Fruit fly (Drosophila melanogaster): Measurements from ENCODE around the gene rept.

rept gene

DNA sequence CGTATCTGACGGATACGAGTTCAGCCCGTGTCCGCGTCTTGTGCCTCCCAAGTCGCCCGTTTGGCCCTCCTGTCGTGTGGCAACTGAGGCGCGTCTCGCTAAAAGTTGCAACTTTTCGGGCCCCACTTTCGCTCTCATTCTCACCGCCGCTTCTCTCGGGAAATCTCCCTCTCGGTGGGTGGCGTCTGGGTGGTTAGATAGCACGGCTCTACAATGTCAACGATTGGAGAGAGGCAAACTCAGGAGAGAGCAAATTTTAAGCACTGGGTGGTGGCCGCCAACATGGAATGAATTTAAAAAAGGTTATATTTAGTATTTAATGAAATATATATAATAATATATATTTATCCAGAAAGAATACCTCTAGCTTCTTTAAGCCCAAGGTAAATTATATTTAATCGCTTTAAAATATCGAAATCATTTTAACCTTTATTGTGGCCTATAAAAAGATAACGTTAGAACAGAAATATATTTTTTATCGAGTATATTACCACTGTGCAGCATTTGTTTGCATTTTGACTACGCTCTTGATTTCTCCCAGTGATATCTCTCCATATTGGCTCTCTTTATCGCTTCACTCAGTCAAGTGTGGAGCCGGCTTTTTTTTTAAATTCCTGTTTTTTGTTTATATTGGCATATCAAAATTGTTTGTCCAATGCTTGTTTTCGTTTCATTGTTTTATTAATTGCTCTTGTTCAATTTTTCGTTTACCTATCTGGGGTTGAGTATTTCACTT, 37.5 kb downstream of the rept start, which contains the start of gene Gbs-76A (continued):
- no peak for TF ChIP-seq crc (GFP tag; optimal IDR thresholded peaks at IDR 0.05)
- no peak for TF ChIP-seq pan (optimal IDR thresholded peaks at IDR 0.05)
- peak in 1 of 2 experiments; percentile 78 for TF ChIP-seq pan (GFP tag; optimal IDR thresholded peaks at IDR 0.05 in 1 of 2, IDR thresholded peaks at IDR 0.05 in 1 of 2)
- TF ChIP-seq CG14860 (GFP tag; IDR thresholded peaks at IDR 0.05; ENCODE audit: partially characterized antibody): peak; percentile 49; the same call in 1 of the 3 replicates
- TF ChIP-seq Drgx (GFP tag; IDR thresholded peaks at IDR 0.05): peak; percentile 91
- no peak for TF ChIP-seq CG12942 (GFP tag; optimal IDR thresholded peaks at IDR 0.05)
- no peak for TF ChIP-seq tup (GFP tag; optimal IDR thresholded peaks at IDR 0.05)
- peak; percentile 76 for TF ChIP-seq CG10267 (tag; optimal IDR thresholded peaks at IDR 0.05)
- no peak for TF ChIP-seq Opbp (GFP tag; IDR thresholded peaks at IDR 0.05; ENCODE audit: partially characterized antibody)
- peak; percentile 75 for TF ChIP-seq tap (tag; optimal IDR thresholded peaks at IDR 0.05)
- peak; percentile 86 for TF ChIP-seq nerfin-1 (tag; optimal IDR thresholded peaks at IDR 0.05)
- peak; percentile 69 for TF ChIP-seq dmrt11E (tag; optimal IDR thresholded peaks at IDR 0.05)
- no peak for TF ChIP-seq eyg (GFP tag; optimal IDR thresholded peaks at IDR 0.05)
- TF ChIP-seq unpg (GFP tag; optimal IDR thresholded peaks at IDR 0.05): peak; percentile 90
- TF ChIP-seq sima (GFP tag; optimal IDR thresholded peaks at IDR 0.05): no peak
- TF ChIP-seq CG6175 (GFP tag; IDR thresholded peaks at IDR 0.05): peak; percentile 61; the same call in 2 of the 3 replicates
- TF ChIP-seq Mes4 (GFP tag; optimal IDR thresholded peaks at IDR 0.05): no peak
- peak; percentile 67 for TF ChIP-seq fd3F (GFP tag; optimal IDR thresholded peaks at IDR 0.05)
- peak; percentile 43; the same call in 1 of the 2 replicates for TF ChIP-seq CG6272 (GFP tag; IDR thresholded peaks at IDR 0.05)
- TF ChIP-seq Kr (GFP tag; optimal IDR thresholded peaks at IDR 0.05): no peak
- TF ChIP-seq ci (GFP tag; IDR thresholded peaks at IDR 0.05): peak; percentile 80
- TF ChIP-seq CG4404 (GFP tag; IDR thresholded peaks at IDR 0.05): peak; percentile 53
- 0 out of 4 replicates have a peak, but pooled peaks have one; percentile 62 for TF ChIP-seq chinmo (GFP tag; IDR thresholded peaks at IDR 0.05; ENCODE audit: partially characterized antibody)
- peak; percentile 95 for TF ChIP-seq CG13296 (GFP tag; optimal IDR thresholded peaks at IDR 0.05)
- TF ChIP-seq caup (GFP tag; optimal IDR thresholded peaks at IDR 0.05; ENCODE audit: severe bottlenecking): peak; percentile 73
- peak; percentile 85 for TF ChIP-seq Fer3 (tag; optimal IDR thresholded peaks at IDR 0.05)
- TF ChIP-seq Sox102F (GFP tag; optimal IDR thresholded peaks at IDR 0.05): peak; percentile 86
- TF ChIP-seq CG16779 (GFP tag; IDR thresholded peaks at IDR 0.05): no peak
- no peak for TF ChIP-seq Dip2 (GFP tag; IDR thresholded peaks at IDR 0.05)
- TF ChIP-seq CG18476 (GFP tag; optimal IDR thresholded peaks at IDR 0.05): peak; percentile 12
- peak; percentile 9; the same call in 1 of the 2 replicates for TF ChIP-seq ro (GFP tag; IDR thresholded peaks at IDR 0.05)
- TF ChIP-seq pfk (GFP tag; optimal IDR thresholded peaks at IDR 0.05): peak; percentile 28
- no peak for TF ChIP-seq Pdp1 (GFP tag; optimal IDR thresholded peaks at IDR 0.05)
- TF ChIP-seq salm (tag; optimal IDR thresholded peaks at IDR 0.05): peak; percentile 81
- peak; percentile 10 for TF ChIP-seq psq (GFP tag; optimal IDR thresholded peaks at IDR 0.05)
- no peak for TF ChIP-seq CG3995 (GFP tag; optimal IDR thresholded peaks at IDR 0.05)
- peak; percentile 91 for TF ChIP-seq lab (GFP tag; optimal IDR thresholded peaks at IDR 0.05)
- peak; percentile 81 for TF ChIP-seq Nf-YC (tag; optimal IDR thresholded peaks at IDR 0.05)
- peak; percentile 24; the same call in 1 of the 2 replicates for TF ChIP-seq toy (GFP tag; IDR thresholded peaks at IDR 0.05)
- peak; percentile 88 for TF ChIP-seq CG18262 (tag; optimal IDR thresholded peaks at IDR 0.05)
- peak; percentile 76 for TF ChIP-seq sob (GFP tag; IDR thresholded peaks at IDR 0.05)
- no peak for TF ChIP-seq CG33213 (GFP tag; optimal IDR thresholded peaks at IDR 0.05)
- peak; percentile 34 for TF ChIP-seq CG12104 (GFP tag; optimal IDR thresholded peaks at IDR 0.05)
- TF ChIP-seq B-H2 (GFP tag; optimal IDR thresholded peaks at IDR 0.05): peak; percentile 86
- no peak for TF ChIP-seq mirr (GFP tag; optimal IDR thresholded peaks at IDR 0.05)
- TF ChIP-seq CG7556 (GFP tag; optimal IDR thresholded peaks at IDR 0.05): peak; percentile 90
- peak; percentile 77 for TF ChIP-seq scrt (GFP tag; optimal IDR thresholded peaks at IDR 0.05)
- peak; percentile 71 for TF ChIP-seq gsb-n (tag; optimal IDR thresholded peaks at IDR 0.05)
- TF ChIP-seq slp2 (GFP tag; optimal IDR thresholded peaks at IDR 0.05): no peak

All from whole organism, embryonic.